Worm (Caenorhabditis elegans) whole organism, early embryonic: ENCODE results near the gene F59B10.2.

Source experiments
- B0310.2 ChIP-seq: sonication (generic microtip); optimal IDR thresholded peaks from 2 replicates; lab custom pipeline; 2016; ENCODE audit warnings: mild to moderate bottlenecking, missing genetic modification characterization, missing compliant biosample characterization
- F13C5.2 ChIP-seq: sonication (generic microtip); optimal IDR thresholded peaks from 2 replicates; lab custom pipeline; 2017; ENCODE audit warnings: mild to moderate bottlenecking, missing genetic modification characterization, inconsistent platforms, missing compliant biosample characterization
- ama-1 ChIP-seq: fragments of 150-350 bp; optimal IDR thresholded peaks from 2 replicates; lab custom pipeline; 2014
- ceh-13 ChIP-seq: fragments of 200-800 bp; sonication (Bioruptor generic); optimal IDR thresholded peaks from 2 replicates; lab custom pipeline; 2018; ENCODE audit warnings: mild to moderate bottlenecking, missing genetic modification characterization, missing compliant biosample characterization
- ceh-36 ChIP-seq: sonication (generic microtip); optimal IDR thresholded peaks from 2 replicates; lab custom pipeline; 2016; ENCODE audit warnings: missing genetic modification characterization, inconsistent platforms, missing compliant biosample characterization
- flt-1 ChIP-seq: fragments of 200-800 bp; sonication (Bioruptor generic); IDR thresholded peaks from 2 replicates; pipeline ENCODE4 v1.3.6; 2022; ENCODE audit warnings: missing genetic modification characterization, missing compliant biosample characterization
- hmbx-1 ChIP-seq: sonication (generic microtip); optimal IDR thresholded peaks from 2 replicates; lab custom pipeline; 2016; ENCODE audit warnings: mild to moderate bottlenecking, missing genetic modification characterization, missing compliant biosample characterization
- hmg-4 ChIP-seq: fragments of 200-800 bp; sonication (Bioruptor generic); optimal IDR thresholded peaks from 2 replicates; lab custom pipeline; 2018; ENCODE audit warnings: mild to moderate bottlenecking, missing genetic modification characterization, missing compliant biosample characterization
- hnd-1 ChIP-seq: sonication (generic microtip); optimal IDR thresholded peaks from 2 replicates; lab custom pipeline; 2016; ENCODE audit warnings: missing genetic modification characterization, missing compliant biosample characterization
- tbx-11 ChIP-seq: fragments of 200-800 bp; sonication (Bioruptor generic); IDR thresholded peaks from 2 replicates; pipeline ENCODE4 v1.3.6; 2022; ENCODE audit warnings: missing genetic modification characterization, missing compliant biosample characterization
- tbx-37 ChIP-seq: fragments of 200-800 bp; sonication (Bioruptor generic); conservative IDR thresholded peaks from 2 replicates; pipeline ENCODE4 v1.3.6; 2022; ENCODE audit warnings: missing genetic modification reagents, missing genetic modification characterization, missing compliant biosample characterization
- tra-4 ChIP-seq: sonication (generic microtip); optimal IDR thresholded peaks from 2 replicates; lab custom pipeline; 2017; ENCODE audit warnings: missing genetic modification characterization, missing compliant biosample characterization

- TF ChIP-seq flt-1 (GFP tag; lab: Robert Waterston, UW) (no peak), tbx-37 (no peak), ceh-13 (GFP tag; lab: Kevin White, UChicago) (no peak), tra-4 (tag; lab: Kevin White, UChicago) (no peak), hmbx-1 (no peak), B0310.2 (no peak), ama-1 (no peak), hmg-4 (GFP tag; lab: Kevin White, UChicago) (no peak), F13C5.2 (tag; lab: Kevin White, UChicago) (no peak), ceh-36 (no peak), hnd-1 (tag; lab: Kevin White, UChicago) (no peak), tbx-11 (GFP tag; lab: Robert Waterston, UW) (no peak)
Observed at ce11 chrII:10470159-10470558, 39.5 kb downstream of the F59B10.2 start, which contains the start of gene clec-143.
